Worm (Caenorhabditis elegans): Measurements from ENCODE around the gene H12C20.7.
A peak's percentile ranks its signal among the peaks of the same experiment; 100 is the strongest.

H12C20.7 gene

DNA sequence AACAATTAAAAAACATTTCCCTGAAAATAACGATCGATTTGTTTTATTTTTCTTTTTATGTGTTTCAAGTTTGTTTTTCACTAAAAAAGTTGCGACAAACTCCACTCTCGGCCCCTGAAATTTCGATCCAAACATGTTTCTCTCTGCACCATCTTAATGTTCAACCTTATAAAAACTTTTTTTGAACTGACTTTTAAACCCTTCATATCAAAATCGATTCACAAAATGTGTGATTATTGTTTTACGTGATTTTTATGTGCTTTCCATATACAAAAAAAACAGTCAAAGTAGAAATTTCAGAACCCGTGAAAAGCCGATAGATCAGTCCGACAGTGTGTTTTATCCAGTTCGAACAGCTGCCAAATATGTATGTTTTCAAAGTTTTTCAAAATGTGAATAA is 45.3 kb downstream of the H12C20.7 start, which contains the start of gene ccch-1:
TSS of gene ccch-1 (plus strand) at position 301 of the 400 bp plus-strand sequence.
- no peak for TF ChIP-seq lin-39 (tag; optimal IDR thresholded peaks at IDR 0.05)
- TF ChIP-seq eor-1 (tag; optimal IDR thresholded peaks at IDR 0.05), result no peak
- TF ChIP-seq nhr-77 (tag; optimal IDR thresholded peaks at IDR 0.05), result no peak
- no peak for TF ChIP-seq egl-27 (tag; optimal IDR thresholded peaks at IDR 0.05)
- no peak for TF ChIP-seq R02D3.7 (tag; optimal IDR thresholded peaks at IDR 0.05)
- no peak for TF ChIP-seq nhr-28 (tag; optimal IDR thresholded peaks at IDR 0.05)
- TF ChIP-seq nhr-25 (tag; optimal IDR thresholded peaks at IDR 0.05), result no peak
- no peak for TF ChIP-seq elt-2 (tag; optimal IDR thresholded peaks at IDR 0.05)
- TF ChIP-seq ZK546.5 (tag; optimal IDR thresholded peaks at IDR 0.05), result no peak

DNA sequence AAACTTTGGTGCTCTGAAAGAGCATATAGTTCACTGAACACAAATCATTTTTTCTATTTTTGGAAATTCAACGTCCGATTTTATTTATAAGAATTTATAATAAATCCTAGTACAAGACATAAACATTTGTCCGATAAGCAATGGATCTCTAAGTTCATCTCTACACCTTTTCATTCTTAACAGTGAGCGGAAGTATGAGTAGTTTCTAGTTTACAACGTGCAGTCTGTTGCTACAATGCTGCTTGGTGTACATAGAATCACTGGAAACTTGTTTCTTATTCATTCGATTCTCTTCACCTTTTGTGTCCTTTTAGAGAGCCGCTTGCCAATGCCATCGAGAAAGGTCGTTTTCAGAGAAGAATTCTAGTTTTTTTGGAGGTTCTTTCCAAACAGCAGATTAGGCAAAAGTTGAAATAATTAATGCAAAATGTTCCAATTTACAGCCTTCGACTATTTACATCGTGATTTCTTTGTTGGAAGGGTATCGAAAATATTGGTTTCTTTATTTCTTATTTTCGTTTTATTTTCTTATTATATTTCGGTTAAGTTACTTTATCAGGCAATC is 45.8 kb downstream of the H12C20.7 start:
- TF ChIP-seq nhr-25 (tag; optimal IDR thresholded peaks at IDR 0.05), result peak; percentile 65
- no peak for TF ChIP-seq zag-1 (tag; optimal IDR thresholded peaks at IDR 0.05)

DNA sequence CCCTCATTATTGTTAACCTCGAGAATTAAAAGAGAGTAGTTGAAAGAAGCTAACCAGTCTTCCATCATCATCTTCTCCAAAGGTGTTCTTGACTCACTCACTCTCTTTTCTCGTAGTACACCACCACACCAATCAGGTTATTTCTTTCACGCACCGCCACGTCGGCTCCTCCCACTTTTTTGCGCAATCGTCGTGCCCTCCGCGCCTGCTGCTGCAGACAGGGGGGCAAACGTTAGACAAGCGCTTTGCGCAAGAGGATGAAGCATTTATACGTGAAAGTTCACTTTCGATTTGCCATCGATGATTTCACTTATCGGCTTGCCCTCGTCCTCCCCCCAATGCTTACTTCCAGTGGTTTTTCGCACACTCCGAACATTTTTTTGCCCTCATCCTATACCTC is 47.5 kb downstream of the H12C20.7 start:
- TF ChIP-seq nhr-25 (tag; optimal IDR thresholded peaks at IDR 0.05) (peak; percentile 73), fkh-2 (tag; optimal IDR thresholded peaks at IDR 0.05) (no peak), nfya-1 (tag; optimal IDR thresholded peaks at IDR 0.05; ENCODE audit: insufficient read depth) (peak; percentile 61)

DNA sequence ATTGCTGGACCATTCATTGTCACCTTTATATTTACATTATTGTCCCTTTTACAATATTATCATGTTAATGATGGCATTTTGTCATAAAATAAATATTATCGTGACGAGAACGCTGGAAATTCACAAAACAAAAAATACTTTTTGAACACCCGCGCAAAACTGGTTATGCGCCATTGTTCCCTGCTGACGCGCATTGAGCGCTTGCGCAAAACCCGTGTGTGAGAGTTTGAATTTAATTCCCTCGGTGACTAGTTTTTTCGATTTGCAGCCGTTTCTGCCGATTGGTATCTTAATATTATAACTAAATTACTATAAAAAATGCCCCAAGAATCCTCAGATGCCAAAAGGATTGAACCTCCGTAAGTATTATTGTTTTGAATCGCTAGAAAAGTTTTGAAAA is 51.3 kb downstream of the H12C20.7 start, which contains the start of gene pafo-1:
TSS of gene pafo-1 (plus strand) at position 256 of the 400 bp plus-strand sequence.
- TF ChIP-seq lsy-12 (tag; optimal IDR thresholded peaks at IDR 0.05) (peak; percentile 79), tbx-2 (tag; optimal IDR thresholded peaks at IDR 0.05) (peak; percentile 79), eor-1 (tag; optimal IDR thresholded peaks at IDR 0.05) (no peak), elt-3 (tag; optimal IDR thresholded peaks at IDR 0.05) (no peak), elt-2 (tag; optimal IDR thresholded peaks at IDR 0.05) (peak; percentile 52), nhr-237 (tag; optimal IDR thresholded peaks at IDR 0.05) (no peak), nhr-12 (tag; optimal IDR thresholded peaks at IDR 0.05) (no peak), daf-12 (tag; optimal IDR thresholded peaks at IDR 0.05) (no peak), ceh-82 (tag; optimal IDR thresholded peaks at IDR 0.05) (peak; percentile 67), nhr-76 (tag; optimal IDR thresholded peaks at IDR 0.05) (no peak), nhr-11 (tag; optimal IDR thresholded peaks at IDR 0.05) (no peak), fkh-10 (GFP tag; optimal IDR thresholded peaks at IDR 0.05) (peak; percentile 30), ZK546.5 (tag; optimal IDR thresholded peaks at IDR 0.05) (no peak), elt-1 (tag; optimal IDR thresholded peaks at IDR 0.05) (no peak), egl-27 (tag; optimal IDR thresholded peaks at IDR 0.05) (peak; percentile 26), mml-1 (tag; optimal IDR thresholded peaks at IDR 0.05) (no peak), egl-5 (tag; optimal IDR thresholded peaks at IDR 0.05) (no peak), pha-4 (tag; optimal IDR thresholded peaks at IDR 0.05) (peak; percentile 90), nhr-77 (tag; optimal IDR thresholded peaks at IDR 0.05) (no peak), nhr-25 (tag; optimal IDR thresholded peaks at IDR 0.05) (peak; percentile 66), zag-1 (tag; optimal IDR thresholded peaks at IDR 0.05) (peak; percentile 19), ama-1 (optimal IDR thresholded peaks at IDR 0.05) (no peak), snpc-4 (tag; optimal IDR thresholded peaks at IDR 0.05) (peak; percentile 70), pqm-1 (tag; optimal IDR thresholded peaks at IDR 0.05) (peak; percentile 23), unc-62 (GFP tag; optimal IDR thresholded peaks at IDR 0.05) (no peak), ztf-4 (tag; optimal IDR thresholded peaks at IDR 0.05) (no peak), ztf-11 (tag; optimal IDR thresholded peaks at IDR 0.05) (no peak), fos-1 (tag; optimal IDR thresholded peaks at IDR 0.05) (no peak), ceh-16 (tag; optimal IDR thresholded peaks at IDR 0.05) (peak; percentile 26), lin-15B (tag; optimal IDR thresholded peaks at IDR 0.05) (peak; percentile 87), sea-2 (GFP tag; optimal IDR thresholded peaks at IDR 0.05) (no peak), mdl-1 (tag; optimal IDR thresholded peaks at IDR 0.05) (no peak), nfya-1 (tag; optimal IDR thresholded peaks at IDR 0.05; ENCODE audit: insufficient read depth) (peak; percentile 85), ceh-28 (tag; optimal IDR thresholded peaks at IDR 0.05) (peak; percentile 61), lin-39 (tag; optimal IDR thresholded peaks at IDR 0.05) (peak; percentile 74), unc-39 (tag; optimal IDR thresholded peaks at IDR 0.05) (no peak), skn-1 (tag; optimal IDR thresholded peaks at IDR 0.05) (peak; percentile 74), nhr-67 (tag; optimal IDR thresholded peaks at IDR 0.05) (no peak), fkh-2 (tag; optimal IDR thresholded peaks at IDR 0.05) (no peak), aly-2 (tag; optimal IDR thresholded peaks at IDR 0.05) (peak; percentile 73), nhr-23 (tag; optimal IDR thresholded peaks at IDR 0.05) (peak; percentile 80), ceh-9 (tag; optimal IDR thresholded peaks at IDR 0.05) (no peak), jun-1 (tag; optimal IDR thresholded peaks at IDR 0.05) (peak; percentile 86), nhr-43 (tag; optimal IDR thresholded peaks at IDR 0.05; ENCODE audit: poor library complexity, severe bottlenecking) (peak; percentile 89), hmg-11 (tag; optimal IDR thresholded peaks at IDR 0.05) (no peak)
